Worm (Caenorhabditis elegans) whole organism, L4 larva: ENCODE data around the gene F19C6.4.

Experiments used
- F10B5.3 ChIP-seq: sonication (generic microtip); optimal IDR thresholded peaks from 2 replicates; lab custom pipeline; 2016; ENCODE audit warnings: mild to moderate bottlenecking, missing genetic modification characterization, missing compliant biosample characterization
- lin-13 ChIP-seq: fragments of 150-350 bp; optimal IDR thresholded peaks from 2 replicates; lab custom pipeline; 2014; ENCODE audit warnings: missing biosample characterization, missing genetic modification reagents, missing genetic modification characterization
- mes-2 ChIP-seq: sonication (generic microtip); optimal IDR thresholded peaks from 2 replicates; lab custom pipeline; 2016; ENCODE audit warnings: missing genotype, mild to moderate bottlenecking, missing genetic modification characterization, missing compliant biosample characterization; ENCODE audit not compliant: poor library complexity, severe bottlenecking
- nhr-25 ChIP-seq: sonication (generic microtip); optimal IDR thresholded peaks from 2 replicates; lab custom pipeline; 2017; ENCODE audit warnings: missing genetic modification characterization, mild to moderate bottlenecking, missing compliant biosample characterization, antibody characterized with exemption, moderate library complexity, borderline replicate concordance; ENCODE audit not compliant: insufficient read depth
- rbr-2 ChIP-seq: sonication (generic microtip); optimal IDR thresholded peaks from 2 replicates; lab custom pipeline; 2016; ENCODE audit warnings: missing genotype, missing genetic modification characterization, missing compliant biosample characterization
- skn-1 ChIP-seq: fragments of 150-350 bp; optimal IDR thresholded peaks from 2 replicates; lab custom pipeline; 2014; ENCODE audit warnings: missing biosample characterization, missing genetic modification characterization
- zfp-2 ChIP-seq: sonication (generic microtip); optimal IDR thresholded peaks from 2 replicates; lab custom pipeline; 2016; ENCODE audit warnings: mild to moderate bottlenecking, missing genetic modification characterization, missing compliant biosample characterization

The F19C6.4 gene

ce11 chrX:9965275-9965674 lies 52.5 kb downstream of the F19C6.4 start, which contains the start of gene pssy-1:
TSS of gene pssy-1 (plus strand) at chrX:9965592.
- TF ChIP-seq zfp-2 (no peak), rbr-2 (tag; lab: Kevin White, UChicago) (no peak), F10B5.3 (tag; lab: Kevin White, UChicago) (no peak), skn-1 (no peak), mes-2 (tag; lab: Kevin White, UChicago) (no peak), nhr-25 (no peak), lin-13 (GFP tag; lab: Kevin White, UChicago) (no peak)
